Worm (Caenorhabditis elegans): ENCODE results near the gene sec-20.

Gene sec-20

DNA sequence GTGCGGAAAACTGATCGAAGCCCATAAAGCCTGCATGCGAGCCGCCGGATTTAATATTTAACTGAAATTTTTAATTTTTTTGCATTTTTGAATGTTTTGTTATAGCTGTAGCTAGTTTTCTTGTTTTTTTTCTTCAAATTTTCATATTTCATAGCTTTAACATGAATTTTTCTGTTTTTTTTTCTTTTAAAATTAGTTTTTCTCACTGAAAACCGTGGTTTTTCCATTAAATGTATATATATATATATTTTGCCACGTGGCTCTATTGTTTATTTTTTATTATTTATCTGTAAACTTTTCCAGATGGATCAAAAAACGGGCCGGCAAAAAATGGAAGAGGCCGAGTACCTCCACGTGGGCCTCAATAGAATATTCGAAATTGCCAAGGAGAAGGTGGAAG is at the start of gene sec-20:
Gene sec-20, plus strand, starts transcription at position 301 of the 400 bp plus-strand sequence.
- no peak for TF ChIP-seq sptf-1 (tag; optimal IDR thresholded peaks at IDR 0.05)
- no peak for TF ChIP-seq egl-13 (tag; optimal IDR thresholded peaks at IDR 0.05)
- no peak for TF ChIP-seq zip-4 (GFP tag; optimal IDR thresholded peaks at IDR 0.05)
- TF ChIP-seq nhr-84 (tag; optimal IDR thresholded peaks at IDR 0.05) = no peak
- no peak for TF ChIP-seq ces-1 (GFP tag; optimal IDR thresholded peaks at IDR 0.05)
- no peak for TF ChIP-seq elt-3 (tag; optimal IDR thresholded peaks at IDR 0.05)
- TF ChIP-seq fos-1 (tag; optimal IDR thresholded peaks at IDR 0.05) = no peak
- TF ChIP-seq aha-1 (tag; optimal IDR thresholded peaks at IDR 0.05) = no peak
- no peak for TF ChIP-seq fkh-8 (tag; optimal IDR thresholded peaks at IDR 0.05)
- no peak for TF ChIP-seq lin-39 (tag; optimal IDR thresholded peaks at IDR 0.05)
- TF ChIP-seq lin-13 (GFP tag; optimal IDR thresholded peaks at IDR 0.05) = no peak
- no peak for TF ChIP-seq isw-1 (GFP tag; IDR thresholded peaks at IDR 0.05)
- no peak for TF ChIP-seq jun-1 (tag; optimal IDR thresholded peaks at IDR 0.05)
- TF ChIP-seq mab-9 (GFP tag; IDR thresholded peaks at IDR 0.05) = no peak
- TF ChIP-seq swsn-7 (tag; optimal IDR thresholded peaks at IDR 0.05) = no peak
- TF ChIP-seq nhr-90 (tag; optimal IDR thresholded peaks at IDR 0.05; ENCODE audit: poor library complexity) = no peak
- no peak for TF ChIP-seq aly-2 (tag; optimal IDR thresholded peaks at IDR 0.05)
- TF ChIP-seq efl-1 (optimal IDR thresholded peaks at IDR 0.05) = no peak
- TF ChIP-seq efl-1 (GFP tag; optimal IDR thresholded peaks at IDR 0.05 in 1 of 2) = no peak
- no peak for TF ChIP-seq fkh-4 (tag; optimal IDR thresholded peaks at IDR 0.05; ENCODE audit: borderline replicate concordance)

DNA sequence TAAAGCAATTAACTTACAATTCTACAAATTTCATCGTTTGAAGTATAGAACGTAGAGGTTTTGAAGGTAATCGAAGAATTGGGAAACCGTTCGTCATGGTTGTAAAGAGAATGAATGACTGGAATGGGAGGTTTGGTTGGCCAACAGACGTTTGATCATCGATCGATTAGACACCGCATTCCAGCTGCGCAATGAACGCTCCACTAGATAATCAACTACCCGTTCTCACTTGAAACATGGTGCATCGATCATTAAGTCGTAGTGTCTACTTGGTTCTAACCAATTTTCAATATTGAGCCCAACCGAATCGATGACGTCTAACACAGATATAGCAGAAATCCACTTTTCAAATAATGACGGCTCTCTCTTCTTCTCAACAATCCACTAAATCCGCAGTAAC is 48.8 kb upstream of the sec-20 start, which contains the start of gene fbxb-82:
Gene fbxb-82, minus strand, starts transcription at position 101 of the 400 bp plus-strand sequence.
- TF ChIP-seq ceh-63 (GFP tag; optimal IDR thresholded peaks at IDR 0.05) (no peak), efl-1 (optimal IDR thresholded peaks at IDR 0.05) (no peak), efl-1 (GFP tag; optimal IDR thresholded peaks at IDR 0.05 in 1 of 2) (peak in 1 of 2 experiments; percentile 1)

DNA sequence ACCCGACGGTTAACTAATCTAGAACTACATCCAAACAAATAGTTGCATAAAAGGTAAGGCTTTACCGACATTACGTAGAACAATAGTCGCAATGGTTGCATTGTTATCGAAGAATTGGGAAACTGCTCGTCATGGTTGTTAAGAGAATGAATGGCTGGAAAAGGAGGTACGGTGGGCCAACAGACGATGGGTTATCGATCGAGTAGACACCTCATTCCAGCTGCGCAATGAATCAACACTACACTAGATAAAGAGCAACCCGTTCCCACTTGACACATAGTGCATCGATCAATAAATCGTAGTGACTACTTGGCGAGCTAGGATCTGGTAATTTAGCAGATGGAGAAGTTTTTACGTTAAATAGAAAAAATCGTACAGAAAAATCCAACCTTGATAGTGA is 46.8 kb upstream of the sec-20 start, which contains the start of the genes T17A3.12 and fbxb-83:
Gene T17A3.12, minus strand, starts transcription at position 101 of the 400 bp plus-strand sequence.
Gene fbxb-83, minus strand, starts transcription at position 134 of the 400 bp plus-strand sequence.
- no peak for TF ChIP-seq fos-1 (tag; optimal IDR thresholded peaks at IDR 0.05)
- no peak for TF ChIP-seq mep-1 (tag; optimal IDR thresholded peaks at IDR 0.05)
- TF ChIP-seq ztf-11 (tag; optimal IDR thresholded peaks at IDR 0.05) = no peak
- TF ChIP-seq C16A3.4 (tag; optimal IDR thresholded peaks at IDR 0.05) = no peak
- no peak for TF ChIP-seq F16B12.6 (tag; optimal IDR thresholded peaks at IDR 0.05)
- TF ChIP-seq ztf-4 (tag; optimal IDR thresholded peaks at IDR 0.05) = no peak
- TF ChIP-seq nhr-20 (tag; optimal IDR thresholded peaks at IDR 0.05) = no peak
- no peak for TF ChIP-seq zag-1 (tag; optimal IDR thresholded peaks at IDR 0.05)
- TF ChIP-seq ces-1 (GFP tag; optimal IDR thresholded peaks at IDR 0.05) = no peak

DNA sequence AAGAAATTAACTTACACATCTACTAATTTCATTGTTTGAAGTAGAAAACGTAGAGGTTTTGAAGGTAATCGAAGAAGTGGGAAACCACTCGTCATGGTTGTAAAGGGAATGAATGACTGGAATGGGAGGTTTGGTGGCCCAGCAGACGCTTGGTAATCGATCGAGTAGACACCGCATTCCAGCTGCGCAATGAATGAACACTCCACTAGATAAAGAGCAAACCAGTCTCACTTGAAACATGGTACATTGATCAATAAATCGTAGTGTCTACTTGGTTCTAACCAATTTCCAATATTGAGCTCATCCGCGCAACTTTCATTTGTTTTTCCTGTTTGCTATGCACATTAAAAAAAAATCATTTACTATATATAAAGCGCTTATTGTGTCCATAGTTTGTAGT is 45.5 kb upstream of the sec-20 start, which contains the start of gene fbxb-84:
Gene fbxb-84, minus strand, starts transcription at position 101 of the 400 bp plus-strand sequence.
- TF ChIP-seq fkh-10 (GFP tag; optimal IDR thresholded peaks at IDR 0.05) (no peak), dsc-1 (tag; optimal IDR thresholded peaks at IDR 0.05) (no peak), nhr-28 (tag; optimal IDR thresholded peaks at IDR 0.05) (no peak), lsy-2 (tag; optimal IDR thresholded peaks at IDR 0.05) (no peak), vab-15 (tag; optimal IDR thresholded peaks at IDR 0.05) (no peak), nhr-20 (tag; optimal IDR thresholded peaks at IDR 0.05) (no peak), tbx-2 (tag; optimal IDR thresholded peaks at IDR 0.05) (no peak), ets-5 (GFP tag; IDR thresholded peaks at IDR 0.05) (no peak), nhr-19 (GFP tag; conservative IDR thresholded peaks at IDR 0.05) (no peak), swsn-7 (tag; optimal IDR thresholded peaks at IDR 0.05) (no peak), aly-2 (tag; optimal IDR thresholded peaks at IDR 0.05) (no peak), lin-15B (tag; optimal IDR thresholded peaks at IDR 0.05) (no peak), lin-35 (GFP tag; optimal IDR thresholded peaks at IDR 0.05) (no peak), lin-39 (tag; optimal IDR thresholded peaks at IDR 0.05) (no peak)
